Fruit fly (Drosophila melanogaster): ENCODE measurements around the gene Nrx-IV.

Gene Nrx-IV

dm6 chr3L:12096799-12097662 lies 49.3 kb upstream of the Nrx-IV start (continued):
- TF ChIP-seq CG8632 (GFP tag; optimal IDR thresholded peaks at IDR 0.05): peak; percentile 50
- TF ChIP-seq CG1621 (tag; optimal IDR thresholded peaks at IDR 0.05): peak; percentile 6
- TF ChIP-seq fkh (GFP tag; optimal IDR thresholded peaks at IDR 0.05): no peak
- TF ChIP-seq lz (GFP tag; optimal IDR thresholded peaks at IDR 0.05): peak; percentile 37
- peak; percentile 62 for TF ChIP-seq Sox102F (GFP tag; optimal IDR thresholded peaks at IDR 0.05)
- TF ChIP-seq fd59A (GFP tag; optimal IDR thresholded peaks at IDR 0.05): peak; percentile 19
- peak; percentile 66 for TF ChIP-seq CG3919 (GFP tag; optimal IDR thresholded peaks at IDR 0.05)
- peak; percentile 66 for TF ChIP-seq dsx (GFP tag; optimal IDR thresholded peaks at IDR 0.05; ENCODE audit: poor library complexity, severe bottlenecking)
- peak; percentile 51 for TF ChIP-seq Eip75B (GFP tag; optimal IDR thresholded peaks at IDR 0.05)
- peak; percentile 58 for TF ChIP-seq Met (GFP tag; optimal IDR thresholded peaks at IDR 0.05)
- TF ChIP-seq fd85E (GFP tag; optimal IDR thresholded peaks at IDR 0.05): no peak
- peak; percentile 37 for TF ChIP-seq Sox14 (GFP tag; optimal IDR thresholded peaks at IDR 0.05)
- peak; percentile 53 for TF ChIP-seq CG4318 (GFP tag; optimal IDR thresholded peaks at IDR 0.05)
- peak; percentile 38 to 64 for TF ChIP-seq ss (GFP tag; optimal IDR thresholded peaks at IDR 0.05)
- TF ChIP-seq CG34406 (GFP tag; optimal IDR thresholded peaks at IDR 0.05): peak; percentile 55

- TF ChIP-seq achi (GFP tag; optimal IDR thresholded peaks at IDR 0.05) (peak; percentile 13), Met (GFP tag; optimal IDR thresholded peaks at IDR 0.05) (peak; percentile 22), fkh (GFP tag; optimal IDR thresholded peaks at IDR 0.05) (no peak), Eip93F (GFP tag; optimal IDR thresholded peaks at IDR 0.05) (no peak), CG11762 (GFP tag; optimal IDR thresholded peaks at IDR 0.05; ENCODE audit: insufficient read depth) (no peak), CG31627 (GFP tag; optimal IDR thresholded peaks at IDR 0.05) (no peak), Sox15 (GFP tag; optimal IDR thresholded peaks at IDR 0.05) (peak; percentile 13), CG15336 (GFP tag; IDR thresholded peaks at IDR 0.05) (no peak), Sox14 (GFP tag; optimal IDR thresholded peaks at IDR 0.05) (no peak), CG8319 (GFP tag; optimal IDR thresholded peaks at IDR 0.05) (no peak), spab (GFP tag; optimal IDR thresholded peaks at IDR 0.05) (peak; percentile 53), CG4318 (GFP tag; optimal IDR thresholded peaks at IDR 0.05) (no peak), Ets21C (GFP tag; optimal IDR thresholded peaks at IDR 0.05) (no peak), esn (GFP tag; optimal IDR thresholded peaks at IDR 0.05) (peak; percentile 48), CG6854 (GFP tag; optimal IDR thresholded peaks at IDR 0.05) (no peak), dac (GFP tag; optimal IDR thresholded peaks at IDR 0.05) (no peak), CG32006 (GFP tag; optimal IDR thresholded peaks at IDR 0.05) (no peak), net (GFP tag; optimal IDR thresholded peaks at IDR 0.05) (peak; percentile 37), Eip75B (GFP tag; optimal IDR thresholded peaks at IDR 0.05) (no peak), lz (GFP tag; optimal IDR thresholded peaks at IDR 0.05) (no peak), Blimp-1 (GFP tag; optimal IDR thresholded peaks at IDR 0.05) (no peak), Gug (GFP tag; IDR thresholded peaks at IDR 0.05) (no peak), OdsH (GFP tag; optimal IDR thresholded peaks at IDR 0.05) (peak; percentile 27), CG8119 (GFP tag; IDR thresholded peaks at IDR 0.05) (no peak), CG3032 (tag; optimal IDR thresholded peaks at IDR 0.05) (peak; percentile 74), CG6276 (GFP tag; optimal IDR thresholded peaks at IDR 0.05) (no peak), Hr39 (GFP tag; optimal IDR thresholded peaks at IDR 0.05) (no peak), pdm3 (GFP tag; optimal IDR thresholded peaks at IDR 0.05) (no peak), CG9139 (GFP tag; optimal IDR thresholded peaks at IDR 0.05) (no peak), Hr4 (GFP tag; optimal IDR thresholded peaks at IDR 0.05) (no peak), CG8632 (GFP tag; optimal IDR thresholded peaks at IDR 0.05) (peak; percentile 47), dsx (GFP tag; optimal IDR thresholded peaks at IDR 0.05; ENCODE audit: poor library complexity, severe bottlenecking) (peak; percentile 59), CG1621 (tag; optimal IDR thresholded peaks at IDR 0.05) (no peak), fd85E (GFP tag; optimal IDR thresholded peaks at IDR 0.05) (no peak), fd59A (GFP tag; optimal IDR thresholded peaks at IDR 0.05) (peak; percentile 7), vri (GFP tag; optimal IDR thresholded peaks at IDR 0.05) (peak; percentile 1), eg (GFP tag; IDR thresholded peaks at IDR 0.05) (no peak), CG10669 (GFP tag; optimal IDR thresholded peaks at IDR 0.05) (peak; percentile 43), CG34406 (GFP tag; optimal IDR thresholded peaks at IDR 0.05) (peak; percentile 21), Hr38 (GFP tag; optimal IDR thresholded peaks at IDR 0.05) (no peak), Smox (GFP tag; optimal IDR thresholded peaks at IDR 0.05) (peak; percentile 21), ss (GFP tag; optimal IDR thresholded peaks at IDR 0.05) (peak; percentile 72 to 81)
Observed at dm6 chr3L:12099329-12100031, 46.8 kb upstream of the Nrx-IV start.
